Fruit fly (Drosophila melanogaster) whole organism, embryonic: ENCODE measurements around the gene fit.

Experiments
- Bdp1 ChIP-seq: fragments of 200-800 bp; sonication (Bioruptor generic); optimal IDR thresholded peaks from 3 replicates; lab custom pipeline; 2016; ENCODE audit warnings: missing biosample characterization, missing genetic modification characterization
- C15 ChIP-seq: fragments of 200-800 bp; sonication (Bioruptor generic); IDR thresholded peaks from 3 replicates; pipeline ENCODE4 v1.3.6; 2022; ENCODE audit warnings: missing biosample characterization, missing genetic modification characterization
- CG10209 ChIP-seq: fragments of 200-800 bp; sonication (Bioruptor generic); optimal IDR thresholded peaks from 3 replicates; lab custom pipeline; 2017; ENCODE audit warnings: missing biosample characterization, mild to moderate bottlenecking, missing genetic modification characterization, missing genetic modification reagents
- CG10321 ChIP-seq: fragments of 200-800 bp; sonication (Bioruptor generic); IDR thresholded peaks from 2 replicates; pipeline ENCODE4 v1.3.6; 2022; ENCODE audit warnings: missing biosample characterization, missing genetic modification characterization
- CG12769 ChIP-seq: fragments of 200-800 bp; sonication (Bioruptor generic); optimal IDR thresholded peaks from 2 replicates; lab custom pipeline; 2019; ENCODE audit warnings: missing biosample characterization, mild to moderate bottlenecking, missing genetic modification characterization, moderate library complexity
- CG13296 ChIP-seq: fragments of 200-800 bp; sonication (Bioruptor generic); optimal IDR thresholded peaks from 3 replicates; lab custom pipeline; 2018; ENCODE audit warnings: missing biosample characterization, mild to moderate bottlenecking, missing genetic modification characterization
- CG13775 ChIP-seq: fragments of 200-800 bp; sonication (Bioruptor generic); optimal IDR thresholded peaks from 3 replicates; lab custom pipeline; 2017; ENCODE audit warnings: missing biosample characterization, mild to moderate bottlenecking, missing genetic modification characterization
- CG14965 ChIP-seq: fragments of 200-800 bp; sonication (Bioruptor generic); optimal IDR thresholded peaks from 2 replicates; lab custom pipeline; 2016; ENCODE audit warnings: missing biosample characterization, missing genetic modification characterization, borderline replicate concordance
- CG16813 ChIP-seq: fragments of 200-800 bp; sonication (Bioruptor generic); IDR thresholded peaks from 3 replicates; pipeline ENCODE4 v1.3.6; 2022; ENCODE audit warnings: missing biosample characterization, missing genetic modification characterization; ENCODE audit not compliant: partially characterized antibody
- CG17186 ChIP-seq: fragments of 200-800 bp; sonication (Bioruptor generic); optimal IDR thresholded peaks from 3 replicates; lab custom pipeline; 2017; ENCODE audit warnings: missing biosample characterization, missing genetic modification reagents, missing genetic modification characterization
- CG17912 ChIP-seq: fragments of 200-800 bp; sonication (Bioruptor generic); optimal IDR thresholded peaks from 2 replicates; lab custom pipeline; 2018; ENCODE audit warnings: missing biosample characterization, mild to moderate bottlenecking, missing genetic modification characterization
- CG2875 ChIP-seq: fragments of 200-800 bp; sonication (Bioruptor generic); optimal IDR thresholded peaks from 2 replicates; lab custom pipeline; 2017; ENCODE audit warnings: missing biosample characterization, mild to moderate bottlenecking, missing genetic modification characterization, missing genetic modification reagents
- CG32532 ChIP-seq: fragments of 200-800 bp; sonication (Bioruptor generic); IDR thresholded peaks from 2 replicates; pipeline ENCODE4 v1.3.6; 2022; ENCODE audit warnings: missing biosample characterization, missing genetic modification characterization
- CG4328 ChIP-seq: fragments of 200-800 bp; sonication (Bioruptor generic); optimal IDR thresholded peaks from 3 replicates; lab custom pipeline; 2017; ENCODE audit warnings: missing biosample characterization, missing genetic modification reagents, missing genetic modification characterization
- CG43689 ChIP-seq: fragments of 200-800 bp; sonication (Bioruptor generic); IDR thresholded peaks from 2 replicates; pipeline ENCODE4 v1.3.6; 2022; ENCODE audit warnings: missing biosample characterization, missing genetic modification characterization
- CG4617 ChIP-seq: fragments of 200-800 bp; sonication (Bioruptor generic); optimal IDR thresholded peaks from 3 replicates; lab custom pipeline; 2016; ENCODE audit warnings: missing biosample characterization, missing genetic modification characterization, borderline replicate concordance
- CG4707 ChIP-seq: fragments of 200-800 bp; sonication (Bioruptor generic); optimal IDR thresholded peaks from 2 replicates; lab custom pipeline; 2018; ENCODE audit warnings: missing biosample characterization, mild to moderate bottlenecking, missing genetic modification characterization, moderate library complexity
- CG6689 ChIP-seq: fragments of 200-800 bp; sonication (Bioruptor generic); IDR thresholded peaks from 2 replicates; pipeline ENCODE4 v1.3.6; 2022; ENCODE audit warnings: missing biosample characterization, missing genetic modification characterization
- CG7357 ChIP-seq: fragments of 200-800 bp; sonication (Bioruptor generic); IDR thresholded peaks from 3 replicates; pipeline ENCODE4 v1.3.6; 2022; ENCODE audit warnings: missing biosample characterization, missing genetic modification characterization
- CG7745 ChIP-seq: fragments of 200-800 bp; sonication (Bioruptor generic); optimal IDR thresholded peaks from 2 replicates; lab custom pipeline; 2018; ENCODE audit warnings: missing biosample characterization, mild to moderate bottlenecking, missing genetic modification characterization, moderate library complexity
- CG8944 ChIP-seq: fragments of 200-800 bp; sonication (Bioruptor generic); optimal IDR thresholded peaks from 3 replicates; lab custom pipeline; 2016; ENCODE audit warnings: missing biosample characterization, missing genetic modification characterization
- CG9932 ChIP-seq: fragments of 200-800 bp; sonication (Bioruptor generic); IDR thresholded peaks from 2 replicates; pipeline ENCODE4 v1.3.6; 2022; ENCODE audit warnings: missing biosample characterization, missing genetic modification characterization
- CHES-1-like ChIP-seq: fragments of 200-800 bp; sonication (Bioruptor generic); optimal IDR thresholded peaks from 2 replicates; lab custom pipeline; 2016; ENCODE audit warnings: missing biosample characterization, missing genetic modification characterization
- Doc3 ChIP-seq: fragments of 200-800 bp; sonication (Bioruptor generic); IDR thresholded peaks from 3 replicates; pipeline ENCODE4 v1.3.6; 2022; ENCODE audit warnings: missing biosample characterization, missing genetic modification characterization; ENCODE audit not compliant: partially characterized antibody
- Eip74EF ChIP-seq, 2 experiments: fragments of 200-800 bp in 1 of 2; fragments of >200 bp in 1 of 2; sonication (Bioruptor generic) in 1 of 2; optimal IDR thresholded peaks; 2 replicates each; lab custom pipeline; 2017 to 2019; ENCODE audit warnings: missing biosample characterization in 2 of 2, missing genetic modification characterization in 2 of 2, mild to moderate bottlenecking in 1 of 2, moderate library complexity in 1 of 2
- HmgD ChIP-seq: fragments of 200-800 bp; sonication (Bioruptor generic); optimal IDR thresholded peaks from 3 replicates; lab custom pipeline; 2016; ENCODE audit warnings: missing biosample characterization, missing genetic modification characterization
- Myb ChIP-seq: fragments of 200-800 bp; sonication (Bioruptor generic); optimal IDR thresholded peaks from 2 replicates; lab custom pipeline; 2016; ENCODE audit warnings: missing biosample characterization, missing genetic modification characterization
- Nf-YB ChIP-seq: fragments of 200-800 bp; sonication (Bioruptor generic); optimal IDR thresholded peaks from 3 replicates; lab custom pipeline; 2019; ENCODE audit warnings: missing biosample characterization, mild to moderate bottlenecking, missing genetic modification characterization, moderate library complexity
- Oaz ChIP-seq: fragments of 200-800 bp; sonication (Bioruptor generic); IDR thresholded peaks from 2 replicates; pipeline ENCODE4 v1.3.6; 2022; ENCODE audit warnings: missing biosample characterization, missing genetic modification characterization
- Ravus ChIP-seq: fragments of 200-800 bp; sonication (Bioruptor generic); IDR thresholded peaks from 2 replicates; pipeline ENCODE4 v1.3.6; 2022; ENCODE audit warnings: missing biosample characterization, missing genetic modification characterization
- Sin3A ChIP-seq: fragments of >200 bp; optimal IDR thresholded peaks from 2 replicates; lab custom pipeline; 2018
- Sry-β ChIP-seq: fragments of 200-800 bp; sonication (Bioruptor generic); optimal IDR thresholded peaks from 2 replicates; lab custom pipeline; 2018; ENCODE audit warnings: missing biosample characterization, mild to moderate bottlenecking, missing genetic modification characterization, moderate library complexity
- bowl ChIP-seq: fragments of 200-800 bp; sonication (Bioruptor generic); IDR thresholded peaks from 2 replicates; pipeline ENCODE4 v1.3.6; 2022; ENCODE audit warnings: missing biosample characterization, missing genetic modification characterization
- chm ChIP-seq: fragments of 200-800 bp; sonication (Bioruptor generic); IDR thresholded peaks from 2 replicates; pipeline ENCODE4 v1.3.6; 2022; ENCODE audit warnings: missing biosample characterization, missing genetic modification characterization
- chn ChIP-seq: fragments of 200-800 bp; sonication (Bioruptor generic); optimal IDR thresholded peaks from 2 replicates; lab custom pipeline; 2016; ENCODE audit warnings: missing biosample characterization, missing genetic modification characterization
- dmrt99B ChIP-seq: fragments of 200-800 bp; sonication (Bioruptor generic); optimal IDR thresholded peaks from 2 replicates; lab custom pipeline; 2018; ENCODE audit warnings: missing biosample characterization, mild to moderate bottlenecking, missing genetic modification characterization, moderate library complexity
- emc ChIP-seq: fragments of 200-800 bp; sonication (Bioruptor generic); optimal IDR thresholded peaks from 2 replicates; lab custom pipeline; 2016; ENCODE audit warnings: missing biosample characterization, missing genetic modification characterization
- eve ChIP-seq, 2 experiments: fragments of >200 bp; optimal IDR thresholded peaks; 2 replicates each; lab custom pipeline; 2017; ENCODE audit warnings: missing biosample characterization in 2 of 2, missing genetic modification characterization in 2 of 2
- fd3F ChIP-seq: fragments of 200-800 bp; sonication (Bioruptor generic); optimal IDR thresholded peaks from 2 replicates; lab custom pipeline; 2018; ENCODE audit warnings: missing biosample characterization, mild to moderate bottlenecking, missing genetic modification characterization, moderate library complexity
- gcm ChIP-seq: fragments of 200-800 bp; sonication (Bioruptor generic); optimal IDR thresholded peaks from 2 replicates; lab custom pipeline; 2019; ENCODE audit warnings: missing biosample characterization, mild to moderate bottlenecking, missing genetic modification characterization, moderate library complexity
- gfzf ChIP-seq: fragments of 200-800 bp; sonication (Bioruptor generic); optimal IDR thresholded peaks from 2 replicates; lab custom pipeline; 2016; ENCODE audit warnings: missing biosample characterization, mild to moderate bottlenecking, missing genetic modification characterization, moderate library complexity
- gsb-n ChIP-seq: fragments of 200-800 bp; sonication (Bioruptor generic); optimal IDR thresholded peaks from 3 replicates; lab custom pipeline; 2018; ENCODE audit warnings: missing biosample characterization, mild to moderate bottlenecking, missing genetic modification characterization
- h ChIP-seq: fragments of >200 bp; optimal IDR thresholded peaks from 2 replicates; lab custom pipeline; 2017
- hth ChIP-seq: fragments of >200 bp; optimal IDR thresholded peaks from 2 replicates; lab custom pipeline; 2017; ENCODE audit warnings: inconsistent platforms
- inv ChIP-seq: fragments of 200-800 bp; sonication (Bioruptor generic); IDR thresholded peaks from 2 replicates; pipeline ENCODE4 v1.3.6; 2022; ENCODE audit warnings: missing biosample characterization, missing genetic modification characterization; ENCODE audit not compliant: partially characterized antibody
- pzg ChIP-seq: fragments of 200-800 bp; sonication (Bioruptor generic); optimal IDR thresholded peaks from 3 replicates; lab custom pipeline; 2018; ENCODE audit warnings: missing biosample characterization, mild to moderate bottlenecking, missing genetic modification characterization, moderate library complexity
- slp2 ChIP-seq: fragments of 200-800 bp; sonication (Bioruptor generic); optimal IDR thresholded peaks from 2 replicates; lab custom pipeline; 2016; ENCODE audit warnings: missing biosample characterization, missing genetic modification characterization
- sug ChIP-seq: fragments of 200-800 bp; optimal IDR thresholded peaks from 2 replicates; lab custom pipeline; 2019; ENCODE audit warnings: missing biosample characterization, mild to moderate bottlenecking, missing genetic modification characterization, moderate library complexity
- tap ChIP-seq: fragments of 200-800 bp; optimal IDR thresholded peaks from 3 replicates; lab custom pipeline; 2019; ENCODE audit warnings: missing biosample characterization, mild to moderate bottlenecking, missing genetic modification characterization, moderate library complexity
- tgo ChIP-seq: fragments of 200-800 bp; sonication (Bioruptor generic); IDR thresholded peaks from 3 replicates; pipeline ENCODE4 v1.3.6; 2022; ENCODE audit warnings: missing biosample characterization, missing genetic modification characterization
- tll ChIP-seq, 2 experiments: fragments of 200-800 bp in 1 of 2; fragments of >200 bp in 1 of 2; sonication (Bioruptor generic) in 1 of 2; optimal IDR thresholded peaks; 2 replicates each; lab custom pipeline; 2017 to 2019; ENCODE audit warnings: missing biosample characterization in 2 of 2, missing genetic modification characterization in 2 of 2, mild to moderate bottlenecking in 1 of 2, moderate library complexity in 1 of 2

The fit gene

DNA sequence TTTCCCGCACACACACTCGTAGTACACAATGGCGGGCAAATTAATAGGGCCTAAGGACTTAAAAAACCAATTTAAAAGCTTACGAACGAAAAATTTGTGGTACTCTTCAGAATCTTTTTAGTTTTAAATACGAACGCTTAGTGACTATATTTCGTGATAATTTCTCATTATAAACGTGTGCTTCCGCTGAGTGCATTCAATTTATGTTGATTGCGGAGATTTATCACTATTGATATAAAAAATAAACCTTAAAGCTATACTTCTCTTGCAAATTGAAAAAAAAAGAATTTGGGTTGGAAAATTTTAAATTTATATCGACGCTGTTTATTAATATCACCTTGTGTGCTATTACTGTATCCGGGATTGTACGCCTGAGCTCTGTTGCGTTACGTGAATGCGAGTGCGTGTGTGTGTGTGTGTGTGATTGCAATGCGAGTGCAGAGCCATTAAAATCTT, 35.2 kb downstream of the fit start (continued):
- TF ChIP-seq h (lab: Kevin White, UChicago) (no peak), Oaz (GFP tag; lab: Robert Waterston, UW) (no peak), CG8944 (GFP tag; lab: Kevin White, UChicago) (peak; percentile 23), gfzf (GFP tag; lab: Kevin White, UChicago) (no peak), HmgD (GFP tag; lab: Kevin White, UChicago) (no peak), Ravus (GFP tag; lab: Robert Waterston, UW) (no peak), CHES-1-like (peak; percentile 44), tll (GFP tag; optimal IDR thresholded peaks at IDR 0.05; lab: Kevin White, UChicago) (no peak), Eip74EF (GFP tag; optimal IDR thresholded peaks at IDR 0.05; lab: Kevin White, UChicago) (peak in 1 of 2 experiments; percentile 78), CG16813 (no peak), emc (no peak), CG4328 (peak; percentile 27), CG6689 (GFP tag; lab: Robert Waterston, UW) (peak; percentile 79), CG7745 (tag; lab: Kevin White, UChicago) (no peak), CG13775 (GFP tag; lab: Kevin White, UChicago) (peak; percentile 76), Sin3A (no peak), CG13296 (peak; percentile 44), Bdp1 (GFP tag; lab: Kevin White, UChicago) (no peak), tap (tag; lab: Kevin White, UChicago) (peak; percentile 36), CG10321 (no peak), CG4617 (GFP tag; lab: Kevin White, UChicago) (peak; percentile 4), Myb (GFP tag; lab: Kevin White, UChicago) (peak; percentile 39), sug (tag; lab: Kevin White, UChicago) (peak; percentile 10), chn (GFP tag; lab: Kevin White, UChicago) (peak; percentile 61), CG10209 (GFP tag; lab: Kevin White, UChicago) (peak; percentile 55), eve (GFP tag; optimal IDR thresholded peaks at IDR 0.05; lab: Kevin White, UChicago) (peak; percentile 79 to 86), C15 (GFP tag; lab: Robert Waterston, UW) (no peak), CG2875 (GFP tag; lab: Kevin White, UChicago) (peak; percentile 59), slp2 (peak; percentile 49), CG9932 (GFP tag; lab: Robert Waterston, UW) (0 out of 2 replicates have a peak, but pooled peaks have one; percentile 7), gsb-n (tag; lab: Kevin White, UChicago) (peak; percentile 56), gcm (GFP tag; lab: Kevin White, UChicago) (peak; percentile 67), Doc3 (GFP tag; lab: Robert Waterston, UW) (no peak), CG43689 (GFP tag; lab: Robert Waterston, UW) (no peak), CG14965 (GFP tag; lab: Kevin White, UChicago) (peak; percentile 1), CG7357 (0 out of 3 replicates have a peak, but pooled peaks have one; percentile 31), fd3F (GFP tag; lab: Kevin White, UChicago) (no peak), inv (GFP tag; lab: Robert Waterston, UW) (no peak), tgo (GFP tag; lab: Robert Waterston, UW) (peak; percentile 59; the same call in 2 of the 3 replicates), Sry-β (GFP tag; lab: Kevin White, UChicago) (peak; percentile 14), CG17186 (no peak), CG4707 (GFP tag; lab: Kevin White, UChicago) (no peak), CG32532 (GFP tag; lab: Robert Waterston, UW) (peak; percentile 43; the same call in 1 of the 2 replicates), hth (no peak), chm (GFP tag; lab: Robert Waterston, UW) (no peak), CG17912 (GFP tag; lab: Kevin White, UChicago) (no peak), Nf-YB (peak; percentile 58), bowl (no peak), pzg (no peak), dmrt99B (tag; lab: Kevin White, UChicago) (peak; percentile 85), CG12769 (tag; lab: Kevin White, UChicago) (no peak)
